Worm (Caenorhabditis elegans) whole organism, mixed stage, embryonic: ENCODE data around the gene dhs-14.

ENCODE experiments used
- bed-3 ChIP-seq: fragments of 200-800 bp; sonication (Bioruptor generic); optimal IDR thresholded peaks from 3 replicates; lab custom pipeline; 2018; ENCODE audit warnings: mild to moderate bottlenecking, missing genetic modification characterization, moderate library complexity, missing compliant biosample characterization
- blmp-1 ChIP-seq: fragments of 150-350 bp; optimal IDR thresholded peaks from 2 replicates; lab custom pipeline; 2014; ENCODE audit warnings: missing biosample characterization, missing genetic modification characterization
- ceh-43 ChIP-seq: fragments of 200-800 bp; sonication (Bioruptor generic); optimal IDR thresholded peaks from 2 replicates; lab custom pipeline; 2018; ENCODE audit warnings: mild to moderate bottlenecking, missing genetic modification characterization, moderate library complexity, missing compliant biosample characterization
- cnd-1 ChIP-seq: fragments of 200-800 bp; sonication (Bioruptor generic); optimal IDR thresholded peaks from 2 replicates; lab custom pipeline; 2018; ENCODE audit warnings: mild to moderate bottlenecking, missing genetic modification characterization, missing compliant biosample characterization
- flh-1 ChIP-seq: fragments of 200-800 bp; sonication (Bioruptor generic); optimal IDR thresholded peaks from 2 replicates; lab custom pipeline; 2018; ENCODE audit warnings: mild to moderate bottlenecking, missing genetic modification characterization, moderate library complexity, missing compliant biosample characterization
- hlh-1 ChIP-seq: fragments of 150-350 bp; optimal IDR thresholded peaks from 2 replicates; lab custom pipeline; 2014; ENCODE audit warnings: missing biosample characterization, missing genetic modification reagents, missing genetic modification characterization
- lsy-2 ChIP-seq: fragments of 150-350 bp; optimal IDR thresholded peaks from 2 replicates; lab custom pipeline; 2014; ENCODE audit warnings: missing biosample characterization, missing genetic modification characterization
- mab-5 ChIP-seq: fragments of 150-350 bp; optimal IDR thresholded peaks from 2 replicates; lab custom pipeline; 2014; ENCODE audit warnings: missing biosample characterization, missing genetic modification characterization
- mep-1 ChIP-seq: fragments of 150-350 bp; optimal IDR thresholded peaks from 2 replicates; lab custom pipeline; 2017; ENCODE audit warnings: missing biosample characterization, missing genetic modification reagents, missing genetic modification characterization, inconsistent platforms
- mls-2 ChIP-seq: sonication (generic microtip); optimal IDR thresholded peaks from 2 replicates; lab custom pipeline; 2016; ENCODE audit warnings: mild to moderate bottlenecking, missing genetic modification characterization, moderate library complexity, missing compliant biosample characterization
- nhr-12 ChIP-seq: fragments of 150-350 bp; optimal IDR thresholded peaks from 2 replicates; lab custom pipeline; 2014; ENCODE audit warnings: missing biosample characterization, missing genetic modification characterization
- nhr-237 ChIP-seq: fragments of 150-350 bp; optimal IDR thresholded peaks from 2 replicates; lab custom pipeline; 2014; ENCODE audit warnings: missing biosample characterization, missing genetic modification characterization
- nhr-28 ChIP-seq: fragments of 150-350 bp; optimal IDR thresholded peaks from 2 replicates; lab custom pipeline; 2014; ENCODE audit warnings: missing biosample characterization, missing genetic modification characterization
- sem-2 ChIP-seq: fragments of 200-800 bp; sonication (Bioruptor generic); optimal IDR thresholded peaks from 2 replicates; lab custom pipeline; 2018; ENCODE audit warnings: mild to moderate bottlenecking, missing genetic modification characterization, missing compliant biosample characterization
- snpc-4 ChIP-seq: fragments of 150-350 bp; optimal IDR thresholded peaks from 2 replicates; lab custom pipeline; 2014; ENCODE audit warnings: missing biosample characterization, missing genetic modification characterization
- sptf-1 ChIP-seq: sonication (generic microtip); optimal IDR thresholded peaks from 2 replicates; lab custom pipeline; 2017; ENCODE audit warnings: mild to moderate bottlenecking, missing genetic modification characterization, moderate library complexity, missing compliant biosample characterization
- unc-120 ChIP-seq: sonication (generic microtip); optimal IDR thresholded peaks from 2 replicates; lab custom pipeline; 2017; ENCODE audit warnings: missing genetic modification characterization, missing compliant biosample characterization; ENCODE audit not compliant: poor library complexity, severe bottlenecking
- unc-39 ChIP-seq: fragments of 150-350 bp; optimal IDR thresholded peaks from 2 replicates; lab custom pipeline; 2014; ENCODE audit warnings: missing biosample characterization, missing genetic modification characterization
- ztf-11 ChIP-seq: fragments of 150-350 bp; optimal IDR thresholded peaks from 2 replicates; lab custom pipeline; 2014; ENCODE audit warnings: missing biosample characterization, missing genetic modification characterization

Gene dhs-14

ce11 chrV:2716933-2717332 lies 48.1 kb downstream of the dhs-14 start:
- no peak for TF ChIP-seq cnd-1 (tag; lab: Kevin White, UChicago)
- no peak for TF ChIP-seq bed-3
- no peak for TF ChIP-seq mls-2
- no peak for TF ChIP-seq sem-2 (GFP tag; lab: Kevin White, UChicago)
- no peak for TF ChIP-seq nhr-28 (tag; lab: Kevin White, UChicago)
- no peak for TF ChIP-seq unc-120 (tag; lab: Kevin White, UChicago)
- TF ChIP-seq unc-39 (tag; lab: Kevin White, UChicago): no peak
- TF ChIP-seq mab-5: no peak
- TF ChIP-seq sptf-1 (tag; lab: Kevin White, UChicago): no peak
- TF ChIP-seq flh-1 (GFP tag; lab: Kevin White, UChicago): no peak
- no peak for TF ChIP-seq nhr-12 (tag; lab: Kevin White, UChicago)
- TF ChIP-seq ztf-11 (tag; lab: Kevin White, UChicago): no peak
- no peak for TF ChIP-seq hlh-1 (tag; lab: Kevin White, UChicago)
- no peak for TF ChIP-seq ceh-43 (GFP tag; lab: Kevin White, UChicago)
- TF ChIP-seq mep-1 (tag; lab: Kevin White, UChicago): no peak
- no peak for TF ChIP-seq nhr-237 (tag; lab: Kevin White, UChicago)
- no peak for TF ChIP-seq lsy-2 (tag; lab: Kevin White, UChicago)
- TF ChIP-seq snpc-4 (tag; lab: Kevin White, UChicago): no peak
- TF ChIP-seq blmp-1 (tag; lab: Kevin White, UChicago): no peak
